Comparison of ENCODE assay signal across 4 worm cellular contexts in genomic region chrII:12961293-12961692, ce11.
TF ChIP-seq lines count a peak whose summit lies in the region.

No protein-coding gene starts in this region.

TF ChIP-seq in whole organism, L1 larva, 84 proteins besides CTCF, POLR2A, EP300 and RAD21:
- TF ChIP-seq ama-1 (optimal IDR thresholded peaks at IDR 0.05; lab: Kevin White, UChicago) (no peak), ztf-4 (tag; optimal IDR thresholded peaks at IDR 0.05; lab: Kevin White, UChicago) (no peak), blmp-1 (tag; optimal IDR thresholded peaks at IDR 0.05; lab: Kevin White, UChicago) (peak; percentile 34), sptf-1 (tag; optimal IDR thresholded peaks at IDR 0.05; lab: Kevin White, UChicago) (no peak), nhr-85 (tag; lab: Kevin White, UChicago) (peak; percentile 25)
TF ChIP-seq in whole organism, L1 larva: peak in this region for 2.

TF ChIP-seq in whole organism, L2 larva, 48 proteins besides CTCF, POLR2A, EP300 and RAD21:
- TF ChIP-seq ztf-11 (tag; optimal IDR thresholded peaks at IDR 0.05; lab: Kevin White, UChicago) (no peak), lin-11 (tag; optimal IDR thresholded peaks at IDR 0.05; lab: Kevin White, UChicago) (no peak), nhr-21 (tag; optimal IDR thresholded peaks at IDR 0.05; lab: Kevin White, UChicago) (peak; percentile 31), ZK546.5 (tag; optimal IDR thresholded peaks at IDR 0.05; lab: Kevin White, UChicago) (no peak), unc-39 (tag; optimal IDR thresholded peaks at IDR 0.05; lab: Kevin White, UChicago) (no peak), lin-39 (tag; optimal IDR thresholded peaks at IDR 0.05; lab: Kevin White, UChicago) (no peak), C34F6.9 (tag; optimal IDR thresholded peaks at IDR 0.05; lab: Kevin White, UChicago) (no peak), mbf-1 (tag; optimal IDR thresholded peaks at IDR 0.05; lab: Kevin White, UChicago) (no peak), snpc-4 (tag; optimal IDR thresholded peaks at IDR 0.05; lab: Kevin White, UChicago) (no peak), ceh-82 (tag; optimal IDR thresholded peaks at IDR 0.05; lab: Kevin White, UChicago) (no peak), F13H6.1 (tag; optimal IDR thresholded peaks at IDR 0.05; lab: Kevin White, UChicago) (no peak), blmp-1 (tag; optimal IDR thresholded peaks at IDR 0.05; lab: Kevin White, UChicago; ENCODE audit: insufficient read depth) (peak; percentile 1), mab-5 (tag; optimal IDR thresholded peaks at IDR 0.05; lab: Kevin White, UChicago) (no peak), nhr-237 (tag; optimal IDR thresholded peaks at IDR 0.05; lab: Kevin White, UChicago) (no peak), ama-1 (optimal IDR thresholded peaks at IDR 0.05; lab: Kevin White, UChicago) (no peak), unc-62 (GFP tag; optimal IDR thresholded peaks at IDR 0.05; lab: Kevin White, UChicago) (no peak), nhr-25 (tag; optimal IDR thresholded peaks at IDR 0.05; lab: Kevin White, UChicago) (peak; percentile 64), nhr-6 (tag; optimal IDR thresholded peaks at IDR 0.05; lab: Kevin White, UChicago) (no peak), alr-1 (tag; optimal IDR thresholded peaks at IDR 0.05; lab: Kevin White, UChicago) (no peak), nhr-11 (tag; optimal IDR thresholded peaks at IDR 0.05; lab: Kevin White, UChicago) (no peak), ceh-16 (tag; optimal IDR thresholded peaks at IDR 0.05; lab: Kevin White, UChicago) (no peak), unc-55 (GFP tag; optimal IDR thresholded peaks at IDR 0.05; lab: Kevin White, UChicago) (no peak), nhr-23 (tag; optimal IDR thresholded peaks at IDR 0.05; lab: Kevin White, UChicago) (no peak)

TF ChIP-seq in whole organism, L3 larva, 47 proteins besides CTCF, POLR2A, EP300 and RAD21:
- TF ChIP-seq tbx-2 (tag; optimal IDR thresholded peaks at IDR 0.05; lab: Kevin White, UChicago), result no peak
- TF ChIP-seq lsy-12 (tag; optimal IDR thresholded peaks at IDR 0.05; lab: Kevin White, UChicago), result no peak
- peak; percentile 58 for TF ChIP-seq nhr-25 (tag; optimal IDR thresholded peaks at IDR 0.05; lab: Kevin White, UChicago)
- peak; percentile 56 for TF ChIP-seq nhr-43 (tag; optimal IDR thresholded peaks at IDR 0.05; lab: Kevin White, UChicago; ENCODE audit: poor library complexity, severe bottlenecking)
- peak; percentile 4 for TF ChIP-seq nhr-23 (tag; optimal IDR thresholded peaks at IDR 0.05; lab: Kevin White, UChicago)
- no peak for TF ChIP-seq ztf-4 (tag; optimal IDR thresholded peaks at IDR 0.05; lab: Kevin White, UChicago)

TF ChIP-seq in whole organism, L4 larva, 104 proteins besides CTCF, POLR2A, EP300 and RAD21:
- TF ChIP-seq nhr-48 (tag; optimal IDR thresholded peaks at IDR 0.05; lab: Kevin White, UChicago) (peak; percentile 42), nhr-42 (GFP tag; IDR thresholded peaks at IDR 0.05; lab: Robert Waterston, UW) (no peak), nhr-237 (tag; optimal IDR thresholded peaks at IDR 0.05; lab: Kevin White, UChicago) (no peak), ces-1 (GFP tag; optimal IDR thresholded peaks at IDR 0.05; lab: Kevin White, UChicago) (no peak), lin-39 (tag; optimal IDR thresholded peaks at IDR 0.05; lab: Kevin White, UChicago) (no peak), hlh-11 (tag; optimal IDR thresholded peaks at IDR 0.05; lab: Kevin White, UChicago) (peak; percentile 45), dpl-1 (GFP tag; optimal IDR thresholded peaks at IDR 0.05; lab: Kevin White, UChicago) (no peak), T20F7.1 (GFP tag; optimal IDR thresholded peaks at IDR 0.05; lab: Kevin White, UChicago) (no peak), tra-1 (GFP tag; IDR thresholded peaks at IDR 0.05; lab: Robert Waterston, UW) (no peak), daf-12 (tag; optimal IDR thresholded peaks at IDR 0.05; lab: Kevin White, UChicago) (no peak)
